Worm (Caenorhabditis elegans): ENCODE data around the gene Y75B8A.25.

The Y75B8A.25 gene

DNA sequence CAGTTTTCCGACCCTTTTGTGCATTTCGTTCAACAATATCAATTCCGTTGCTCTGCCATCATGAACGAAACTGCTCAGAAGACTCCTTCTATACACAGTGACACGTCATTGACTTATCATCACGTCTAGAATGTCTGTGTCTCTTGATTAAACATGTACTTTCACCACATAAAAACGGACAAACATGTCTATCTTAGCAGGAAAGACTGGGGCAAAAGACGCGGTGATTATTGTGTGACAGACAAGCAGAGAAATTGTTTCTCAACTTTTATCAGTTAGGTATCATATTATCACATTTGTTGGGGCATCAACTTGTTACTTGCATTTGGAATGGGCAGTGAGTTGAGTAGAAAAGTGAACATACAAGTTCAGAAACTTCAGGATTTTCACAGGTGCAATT lies 51.4 kb downstream of the Y75B8A.25 start:
- TF ChIP-seq ceh-13 (GFP tag; optimal IDR thresholded peaks at IDR 0.05), result no peak
- TF ChIP-seq scrt-1 (GFP tag; IDR thresholded peaks at IDR 0.05), result no peak
- no peak for TF ChIP-seq ets-7 (tag; optimal IDR thresholded peaks at IDR 0.05)
- TF ChIP-seq hmbx-1 (tag; optimal IDR thresholded peaks at IDR 0.05), result no peak
- TF ChIP-seq tbx-11 (GFP tag; IDR thresholded peaks at IDR 0.05), result no peak
- TF ChIP-seq B0310.2 (tag; optimal IDR thresholded peaks at IDR 0.05), result no peak
- TF ChIP-seq hnd-1 (tag; optimal IDR thresholded peaks at IDR 0.05), result no peak
- no peak for TF ChIP-seq tbx-37 (GFP tag; conservative IDR thresholded peaks at IDR 0.05)
- TF ChIP-seq flt-1 (GFP tag; IDR thresholded peaks at IDR 0.05), result no peak
- TF ChIP-seq pes-1 (GFP tag; IDR thresholded peaks at IDR 0.05), result no peak
- TF ChIP-seq hmg-4 (GFP tag; optimal IDR thresholded peaks at IDR 0.05), result no peak
- no peak for TF ChIP-seq ceh-36 (tag; optimal IDR thresholded peaks at IDR 0.05)
- no peak for TF ChIP-seq sea-1 (GFP tag; conservative IDR thresholded peaks at IDR 0.05)
- no peak for TF ChIP-seq aly-1 (tag; optimal IDR thresholded peaks at IDR 0.05)
- no peak for TF ChIP-seq tra-4 (tag; optimal IDR thresholded peaks at IDR 0.05)
- no peak for TF ChIP-seq F13C5.2 (tag; optimal IDR thresholded peaks at IDR 0.05)
- no peak for TF ChIP-seq ama-1 (optimal IDR thresholded peaks at IDR 0.05)

DNA sequence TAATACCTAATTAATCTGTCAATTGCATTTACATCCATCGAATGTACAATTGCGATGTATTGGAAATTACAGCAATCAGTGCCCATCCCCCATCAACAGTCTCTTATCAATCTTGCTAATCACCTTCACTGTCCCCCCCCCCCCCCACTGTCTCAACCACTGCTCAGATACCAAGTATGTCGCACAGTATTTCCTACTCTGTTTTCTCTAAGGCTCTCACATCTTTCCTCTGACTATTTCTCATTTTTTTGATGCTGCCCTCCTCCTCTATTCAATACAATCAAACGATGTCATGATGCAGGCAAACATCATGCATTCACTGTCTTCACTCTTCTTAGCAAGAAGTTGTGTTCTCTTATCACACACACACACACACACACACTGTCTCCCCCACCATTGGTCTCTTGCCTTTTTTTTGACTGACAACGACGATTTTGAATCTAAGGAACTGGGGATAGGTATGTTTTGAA lies 53.7 kb downstream of the Y75B8A.25 start, which contains the start of the genes zip-12 and Y75B8A.63:
Gene zip-12, plus strand, starts transcription at position 387 of the 470 bp plus-strand sequence.
Gene Y75B8A.63, plus strand, starts transcription at position 420 of the 470 bp plus-strand sequence.
- TF ChIP-seq ceh-36 (tag; optimal IDR thresholded peaks at IDR 0.05) (no peak), F13C5.2 (tag; optimal IDR thresholded peaks at IDR 0.05) (no peak), pes-1 (GFP tag; IDR thresholded peaks at IDR 0.05) (no peak), ama-1 (optimal IDR thresholded peaks at IDR 0.05) (no peak)

DNA sequence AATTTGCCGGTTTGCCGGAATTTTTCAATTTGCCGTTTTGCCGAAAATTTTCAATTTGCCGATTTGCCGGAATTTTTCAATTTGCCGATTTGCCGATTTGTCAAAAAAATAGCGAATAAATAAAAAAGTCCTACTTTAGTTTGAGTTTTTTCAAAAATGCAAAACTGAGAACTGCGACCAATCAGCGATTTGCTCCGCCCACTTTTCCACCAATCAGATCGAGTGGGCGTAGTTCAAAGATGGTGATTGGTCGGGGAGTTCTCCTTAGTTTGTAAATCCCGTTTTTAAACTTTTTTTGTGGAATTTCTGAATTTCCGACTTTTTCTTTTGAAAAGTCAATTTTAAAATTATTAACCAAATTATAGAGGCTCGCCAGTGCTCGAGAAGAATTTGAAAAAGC lies 57.5 kb downstream of the Y75B8A.25 start:
- TF ChIP-seq hnd-1 (tag; optimal IDR thresholded peaks at IDR 0.05) (no peak), ama-1 (optimal IDR thresholded peaks at IDR 0.05) (no peak), sea-1 (GFP tag; conservative IDR thresholded peaks at IDR 0.05) (no peak), scrt-1 (GFP tag; IDR thresholded peaks at IDR 0.05) (no peak), ets-7 (tag; optimal IDR thresholded peaks at IDR 0.05) (no peak), tbx-11 (GFP tag; IDR thresholded peaks at IDR 0.05) (no peak), hmbx-1 (tag; optimal IDR thresholded peaks at IDR 0.05) (no peak), aly-1 (tag; optimal IDR thresholded peaks at IDR 0.05) (no peak), B0310.2 (tag; optimal IDR thresholded peaks at IDR 0.05) (no peak), tbx-37 (GFP tag; conservative IDR thresholded peaks at IDR 0.05) (no peak), pes-1 (GFP tag; IDR thresholded peaks at IDR 0.05) (no peak), tra-4 (tag; optimal IDR thresholded peaks at IDR 0.05) (no peak), F13C5.2 (tag; optimal IDR thresholded peaks at IDR 0.05) (no peak), hmg-4 (GFP tag; optimal IDR thresholded peaks at IDR 0.05) (no peak), flt-1 (GFP tag; IDR thresholded peaks at IDR 0.05) (no peak), ceh-36 (tag; optimal IDR thresholded peaks at IDR 0.05) (no peak)
